Fruit fly (Drosophila melanogaster): ENCODE data around the gene CG9121.
A peak's percentile ranks its signal among the peaks of the same experiment; 100 is the strongest.

CG9121 gene

dm6 chr2L:5062799-5063404, 12.0 kb upstream of the CG9121 start (continued):
- TF ChIP-seq CG3726 (GFP tag; IDR thresholded peaks at IDR 0.05) (no peak), CG2120 (GFP tag; optimal IDR thresholded peaks at IDR 0.05) (no peak), chn (GFP tag; optimal IDR thresholded peaks at IDR 0.05) (no peak), org-1 (GFP tag; optimal IDR thresholded peaks at IDR 0.05) (no peak), CG3995 (GFP tag; optimal IDR thresholded peaks at IDR 0.05) (no peak), Ada2b (GFP tag; IDR thresholded peaks at IDR 0.05) (no peak), ro (GFP tag; IDR thresholded peaks at IDR 0.05) (no peak), lab (GFP tag; optimal IDR thresholded peaks at IDR 0.05) (peak; percentile 35), Med (GFP tag) (peak; percentile 64), CG9727 (GFP tag; optimal IDR thresholded peaks at IDR 0.05) (no peak), CG17802 (tag; optimal IDR thresholded peaks at IDR 0.05) (no peak), CG13287 (GFP tag; IDR thresholded peaks at IDR 0.05; ENCODE audit: partially characterized antibody) (no peak), Mad (GFP tag; optimal IDR thresholded peaks at IDR 0.05) (no peak), gro (GFP tag; optimal IDR thresholded peaks at IDR 0.05) (no peak), CG8478 (optimal IDR thresholded peaks at IDR 0.05) (peak; percentile 55), nmo (GFP tag; optimal IDR thresholded peaks at IDR 0.05) (no peak), CG14014 (GFP tag; IDR thresholded peaks at IDR 0.05) (no peak), CG6272 (GFP tag; IDR thresholded peaks at IDR 0.05) (no peak), Deaf1 (tag; optimal IDR thresholded peaks at IDR 0.05) (peak; percentile 41), CG10431 (GFP tag; optimal IDR thresholded peaks at IDR 0.05) (no peak), Ets65A (GFP tag) (no peak), Mes4 (GFP tag; optimal IDR thresholded peaks at IDR 0.05) (no peak), gt (GFP tag; IDR thresholded peaks at IDR 0.05) (no peak), CG11695 (GFP tag; IDR thresholded peaks at IDR 0.05) (no peak), CG3163 (GFP tag; optimal IDR thresholded peaks at IDR 0.05) (no peak), sisA (GFP tag; IDR thresholded peaks at IDR 0.05) (no peak), CG31224 (GFP tag; IDR thresholded peaks at IDR 0.05) (no peak), oc (tag; optimal IDR thresholded peaks at IDR 0.05) (no peak), onecut (GFP tag; IDR thresholded peaks at IDR 0.05) (peak; percentile 84), tgo (GFP tag; IDR thresholded peaks at IDR 0.05) (no peak), ham (GFP tag; IDR thresholded peaks at IDR 0.05) (no peak)

DNA sequence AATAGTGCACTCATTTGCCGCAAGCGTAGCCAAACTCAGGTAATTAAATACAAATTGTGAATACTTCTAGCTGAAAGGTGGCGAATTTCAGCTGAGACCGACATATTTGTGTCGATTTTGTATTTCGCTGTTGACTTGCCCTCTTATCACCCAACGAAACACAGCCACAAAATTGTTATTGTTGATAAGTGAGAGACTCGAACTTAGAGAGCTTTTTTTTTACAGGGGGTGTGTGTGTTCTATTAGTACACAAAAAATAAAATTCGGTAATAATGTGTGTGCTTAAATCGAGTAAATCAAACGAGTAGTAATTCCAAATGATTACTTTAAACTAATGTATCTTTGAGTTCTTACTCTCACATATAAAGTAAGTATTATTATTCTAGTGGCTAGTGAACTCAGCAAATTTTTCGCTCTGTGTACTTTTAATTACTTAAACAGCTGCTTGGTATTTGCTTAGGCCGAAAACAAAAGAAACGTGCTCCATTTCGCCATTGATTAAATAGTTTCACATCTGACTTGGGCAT, 10.2 kb upstream of the CG9121 start:
- peak; percentile 27 for TF ChIP-seq gro (GFP tag; optimal IDR thresholded peaks at IDR 0.05)
- TF ChIP-seq CG2199 (GFP tag; IDR thresholded peaks at IDR 0.05), result no peak
- no peak for TF ChIP-seq CG10565 (GFP tag; optimal IDR thresholded peaks at IDR 0.05)
- TF ChIP-seq Atf3 (GFP tag; optimal IDR thresholded peaks at IDR 0.05), result no peak
- TF ChIP-seq yki (optimal IDR thresholded peaks at IDR 0.05), result no peak
- peak; percentile 87 for TF ChIP-seq dmrt99B (tag; optimal IDR thresholded peaks at IDR 0.05)
- TF ChIP-seq CG11398 (GFP tag; optimal IDR thresholded peaks at IDR 0.05), result peak; percentile 62
- peak; percentile 31 for TF ChIP-seq Hsf (GFP tag; optimal IDR thresholded peaks at IDR 0.05)
- TF ChIP-seq CG3065 (GFP tag; optimal IDR thresholded peaks at IDR 0.05), result no peak
- no peak for TF ChIP-seq CG9876 (GFP tag; optimal IDR thresholded peaks at IDR 0.05)
- TF ChIP-seq Hr51 (GFP tag; optimal IDR thresholded peaks at IDR 0.05), result peak in 1 of 2 experiments; percentile 63
- TF ChIP-seq Nf-YC (tag; optimal IDR thresholded peaks at IDR 0.05), result peak; percentile 28
- peak; percentile 56 for TF ChIP-seq bab2 (GFP tag; optimal IDR thresholded peaks at IDR 0.05)
- TF ChIP-seq trh (GFP tag; optimal IDR thresholded peaks at IDR 0.05), result no peak
- TF ChIP-seq ara (GFP tag; IDR thresholded peaks at IDR 0.05), result peak; percentile 40; the same call in 1 of the 2 replicates
- peak; percentile 72 for TF ChIP-seq Asciz (GFP tag; optimal IDR thresholded peaks at IDR 0.05)
- peak; percentile 55 for TF ChIP-seq dimm (GFP tag; IDR thresholded peaks at IDR 0.05)
- TF ChIP-seq Rx (GFP tag; IDR thresholded peaks at IDR 0.05), result peak; percentile 58
- TF ChIP-seq HLH4C (GFP tag; IDR thresholded peaks at IDR 0.05; ENCODE audit: partially characterized antibody), result no peak
- TF ChIP-seq Atf6 (GFP tag; IDR thresholded peaks at IDR 0.05), result peak; percentile 80
- TF ChIP-seq Dref (GFP tag; IDR thresholded peaks at IDR 0.05), result no peak
- TF ChIP-seq Taf1 (GFP tag; IDR thresholded peaks at IDR 0.05), result peak; percentile 72
- TF ChIP-seq dysf (GFP tag; IDR thresholded peaks at IDR 0.05), result peak; percentile 79
- TF ChIP-seq pzg (GFP tag; optimal IDR thresholded peaks at IDR 0.05), result no peak

Data from whole organism, embryonic.